Worm (Caenorhabditis elegans): ENCODE measurements around the gene fbxa-215.

ce11 chrIV:13619203-13619602 is 47.5 kb downstream of the fbxa-215 start, which contains the start of gene C08F11.3:
- TF ChIP-seq pqm-1 (tag; optimal IDR thresholded peaks at IDR 0.05) (no peak), unc-39 (tag; optimal IDR thresholded peaks at IDR 0.05) (no peak)
